Worm (Caenorhabditis elegans) whole organism, late embryonic: ENCODE measurements around the gene npp-16.

ENCODE experiments used
- F13H6.1 ChIP-seq: sonication (generic microtip); optimal IDR thresholded peaks from 2 replicates; lab custom pipeline; 2016; ENCODE audit warnings: missing genetic modification characterization, missing compliant biosample characterization
- K02D7.2 ChIP-seq: sonication (generic microtip); optimal IDR thresholded peaks from 2 replicates; lab custom pipeline; 2017; ENCODE audit warnings: mild to moderate bottlenecking, missing genetic modification characterization, missing compliant biosample characterization
- T23F11.4 ChIP-seq: fragments of 200-800 bp; sonication (Bioruptor generic); optimal IDR thresholded peaks from 2 replicates; lab custom pipeline; 2018; ENCODE audit warnings: mild to moderate bottlenecking, missing genetic modification characterization, missing compliant biosample characterization
- Y22D7AL.16 ChIP-seq: sonication (generic microtip); optimal IDR thresholded peaks from 2 replicates; lab custom pipeline; 2016; ENCODE audit warnings: missing genetic modification characterization, missing compliant biosample characterization
- ama-1 ChIP-seq: fragments of 150-350 bp; optimal IDR thresholded peaks from 2 replicates; lab custom pipeline; 2014
- ceh-14 ChIP-seq: sonication (generic microtip); optimal IDR thresholded peaks from 2 replicates; lab custom pipeline; 2016; ENCODE audit warnings: missing genotype, missing genetic modification characterization, missing compliant biosample characterization
- ceh-18 ChIP-seq: sonication (generic microtip); optimal IDR thresholded peaks from 2 replicates; lab custom pipeline; 2016; ENCODE audit warnings: missing genetic modification characterization, missing compliant biosample characterization
- ceh-19 ChIP-seq: fragments of 200-800 bp; sonication (Bioruptor generic); optimal IDR thresholded peaks from 2 replicates; lab custom pipeline; 2018; ENCODE audit warnings: mild to moderate bottlenecking, missing genetic modification characterization, missing compliant biosample characterization
- ceh-22 ChIP-seq: sonication (generic microtip); optimal IDR thresholded peaks from 2 replicates; lab custom pipeline; 2017; ENCODE audit warnings: missing biosample characterization, missing genetic modification characterization
- ceh-30 ChIP-seq: fragments of 150-350 bp; optimal IDR thresholded peaks from 2 replicates; lab custom pipeline; 2014; ENCODE audit warnings: missing biosample characterization, missing genetic modification characterization
- ceh-31 ChIP-seq: sonication (generic microtip); optimal IDR thresholded peaks from 2 replicates; lab custom pipeline; 2016; ENCODE audit warnings: missing genetic modification characterization, missing compliant biosample characterization
- ceh-34 ChIP-seq: sonication (generic microtip); optimal IDR thresholded peaks from 2 replicates; lab custom pipeline; 2016; ENCODE audit warnings: mild to moderate bottlenecking, missing genetic modification characterization, missing compliant biosample characterization
- ceh-6 ChIP-seq: fragments of 200-800 bp; sonication (Bioruptor generic); optimal IDR thresholded peaks from 2 replicates; lab custom pipeline; 2018; ENCODE audit warnings: mild to moderate bottlenecking, missing genetic modification characterization, missing compliant biosample characterization
- che-1 ChIP-seq: sonication (generic microtip); optimal IDR thresholded peaks from 2 replicates; lab custom pipeline; 2016; ENCODE audit warnings: mild to moderate bottlenecking, missing genetic modification characterization, missing compliant biosample characterization
- dmd-4 ChIP-seq: sonication (generic microtip); optimal IDR thresholded peaks from 2 replicates; lab custom pipeline; 2016; ENCODE audit warnings: borderline replicate concordance, missing genetic modification characterization, missing compliant biosample characterization
- elt-2 ChIP-seq: sonication (generic microtip); optimal IDR thresholded peaks from 2 replicates; lab custom pipeline; 2016; ENCODE audit warnings: missing genetic modification reagents, missing genetic modification characterization, missing compliant biosample characterization
- ets-4 ChIP-seq: sonication (generic microtip); optimal IDR thresholded peaks from 2 replicates; lab custom pipeline; 2016; ENCODE audit warnings: missing genetic modification characterization, missing compliant biosample characterization
- eyg-1 ChIP-seq: sonication (generic microtip); optimal IDR thresholded peaks from 2 replicates; lab custom pipeline; 2016; ENCODE audit warnings: missing genotype, missing genetic modification characterization, missing compliant biosample characterization
- fkh-10 ChIP-seq: fragments of 150-350 bp; optimal IDR thresholded peaks from 2 replicates; lab custom pipeline; 2014; ENCODE audit warnings: missing biosample characterization, missing genetic modification reagents, missing genetic modification characterization
- hlh-13 ChIP-seq: fragments of 200-800 bp; sonication (Bioruptor generic); optimal IDR thresholded peaks from 2 replicates; lab custom pipeline; 2018; ENCODE audit warnings: mild to moderate bottlenecking, missing genetic modification characterization, missing compliant biosample characterization
- hlh-30 ChIP-seq: sonication (generic microtip); optimal IDR thresholded peaks from 2 replicates; lab custom pipeline; 2017; ENCODE audit warnings: antibody characterized with exemption, missing genetic modification characterization, missing compliant biosample characterization; ENCODE audit not compliant: insufficient read depth
- hlh-8 ChIP-seq: sonication (generic microtip); optimal IDR thresholded peaks from 2 replicates; lab custom pipeline; 2016; ENCODE audit warnings: missing genotype, missing genetic modification characterization, missing compliant biosample characterization
- lim-6 ChIP-seq: sonication (generic microtip); optimal IDR thresholded peaks from 2 replicates; lab custom pipeline; 2016; ENCODE audit warnings: missing genetic modification characterization, missing compliant biosample characterization
- mec-3 ChIP-seq: sonication (generic microtip); optimal IDR thresholded peaks from 2 replicates; lab custom pipeline; 2016; ENCODE audit warnings: borderline replicate concordance, missing genetic modification characterization, missing compliant biosample characterization
- nfya-1 ChIP-seq: sonication (generic microtip); optimal IDR thresholded peaks from 2 replicates; lab custom pipeline; 2017; ENCODE audit warnings: missing genetic modification characterization, mild to moderate bottlenecking, missing compliant biosample characterization, antibody characterized with exemption, moderate library complexity
- pag-3 ChIP-seq: sonication (generic microtip); optimal IDR thresholded peaks from 2 replicates; lab custom pipeline; 2016; ENCODE audit warnings: missing compliant biosample characterization, missing genetic modification characterization, borderline replicate concordance
- pha-4 ChIP-seq: fragments of 150-350 bp; optimal IDR thresholded peaks from 2 replicates; lab custom pipeline; 2018; ENCODE audit warnings: missing biosample characterization, missing genetic modification reagents, missing genetic modification characterization
- pros-1 ChIP-seq: fragments of 150-350 bp; optimal IDR thresholded peaks from 2 replicates; lab custom pipeline; 2014; ENCODE audit warnings: missing biosample characterization, missing genetic modification reagents, missing genetic modification characterization
- sox-2 ChIP-seq: fragments of 200-800 bp; sonication (Bioruptor generic); IDR thresholded peaks from 2 replicates; pipeline ENCODE4 v1.3.6; 2022; ENCODE audit warnings: missing genetic modification reagents, missing genetic modification characterization, missing compliant biosample characterization
- unc-3 ChIP-seq, 2 experiments: fragments of 200-800 bp in 1 of 2; sonication (Bioruptor generic) in 1 of 2; sonication (generic microtip) in 1 of 2; conservative IDR thresholded peaks in 1 of 2; optimal IDR thresholded peaks in 1 of 2; 2 replicates each; pipeline versions ENCODE4 v1.3.6 to Lab custom; 2016 to 2022; ENCODE audit warnings: missing compliant biosample characterization in 2 of 2, missing genetic modification characterization in 2 of 2, missing genetic modification reagents in 1 of 2
- unc-55 ChIP-seq: sonication (generic microtip); optimal IDR thresholded peaks from 2 replicates; lab custom pipeline; 2017; ENCODE audit warnings: missing biosample characterization, missing genetic modification reagents, missing genetic modification characterization
- unc-86 ChIP-seq: sonication (generic microtip); optimal IDR thresholded peaks from 2 replicates; lab custom pipeline; 2016; ENCODE audit warnings: missing genetic modification characterization, missing compliant biosample characterization

The npp-16 gene

DNA sequence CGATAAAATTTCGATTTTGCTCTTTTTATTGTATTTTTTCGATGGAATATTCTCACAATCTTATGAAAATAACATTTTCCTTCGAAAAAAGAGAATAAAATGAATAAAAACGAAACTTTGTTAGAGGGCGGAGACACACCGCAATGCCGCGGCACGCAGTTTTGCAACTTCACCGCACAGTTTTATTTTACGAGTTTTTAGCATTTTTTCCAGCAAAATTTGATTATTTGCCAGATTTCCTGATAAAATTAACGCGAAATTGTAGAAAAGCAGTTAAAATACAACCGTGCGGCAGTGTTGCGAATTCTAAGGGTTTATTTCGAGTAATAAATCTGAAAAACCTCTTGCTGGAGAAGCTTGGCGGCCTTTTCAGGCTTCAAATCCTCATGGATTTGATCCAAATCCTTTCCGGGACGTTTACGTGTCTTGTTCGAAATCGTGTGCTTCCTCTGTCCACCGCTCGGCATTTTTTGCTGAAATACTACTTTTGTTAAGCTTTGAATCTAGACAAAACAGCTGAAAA lies 2.6 kb downstream of the npp-16 start, which contains the start of gene znf-593:
Gene znf-593 (minus strand): TSS at position 473 of the 523 bp plus-strand sequence.
- TF ChIP-seq unc-55 = no peak
- TF ChIP-seq K02D7.2 (tag; lab: Kevin White, UChicago) = peak; percentile 28
- TF ChIP-seq Y22D7AL.16 = no peak
- no peak for TF ChIP-seq hlh-13
- no peak for TF ChIP-seq pha-4
- no peak for TF ChIP-seq eyg-1 (tag; lab: Kevin White, UChicago)
- TF ChIP-seq unc-86 (tag; lab: Kevin White, UChicago) = no peak
- no peak for TF ChIP-seq F13H6.1 (tag; lab: Kevin White, UChicago)

DNA sequence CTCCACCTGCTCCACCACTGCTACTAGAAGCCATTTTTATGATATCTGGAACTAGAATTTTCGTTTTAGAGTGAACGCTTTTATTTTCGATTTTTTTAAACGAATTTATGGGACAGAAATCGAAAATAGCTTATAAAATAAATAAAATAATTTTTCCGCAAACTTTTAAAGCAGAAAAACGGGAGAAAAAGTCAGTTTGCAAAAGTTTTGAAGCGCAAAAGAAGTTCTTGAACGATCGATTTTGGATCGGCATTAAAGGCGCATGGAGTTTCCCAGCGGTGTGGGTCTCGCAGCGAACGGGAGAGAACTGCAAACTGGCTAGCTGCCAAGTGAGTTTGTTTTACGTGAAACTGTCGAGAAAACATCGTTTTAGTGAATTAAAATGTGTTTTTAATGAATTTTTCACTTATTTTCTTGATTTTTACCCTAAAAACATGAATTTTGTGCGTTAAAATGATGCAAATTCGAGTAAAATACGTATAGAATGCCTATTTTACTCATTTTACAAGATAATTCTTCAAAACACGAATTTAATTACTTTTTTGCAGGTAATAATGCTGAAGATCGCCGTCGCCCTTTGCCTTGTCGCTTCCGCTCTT lies 4.6 kb downstream of the npp-16 start, which contains the start of the genes ccf-1 and trap-4:
Gene ccf-1 (minus strand): TSS at position 51 of the 599 bp plus-strand sequence.
Gene trap-4 (plus strand): TSS at position 549 of the 599 bp plus-strand sequence.
- TF ChIP-seq nfya-1 (tag; lab: Kevin White, UChicago) = peak; percentile 36
- TF ChIP-seq elt-2 (tag; lab: Kevin White, UChicago) = peak; percentile 12
- peak; percentile 24 for TF ChIP-seq ceh-30 (tag; lab: Kevin White, UChicago)
- peak; percentile 12 for TF ChIP-seq unc-55
- no peak for TF ChIP-seq ceh-22 (tag; lab: Kevin White, UChicago)

DNA sequence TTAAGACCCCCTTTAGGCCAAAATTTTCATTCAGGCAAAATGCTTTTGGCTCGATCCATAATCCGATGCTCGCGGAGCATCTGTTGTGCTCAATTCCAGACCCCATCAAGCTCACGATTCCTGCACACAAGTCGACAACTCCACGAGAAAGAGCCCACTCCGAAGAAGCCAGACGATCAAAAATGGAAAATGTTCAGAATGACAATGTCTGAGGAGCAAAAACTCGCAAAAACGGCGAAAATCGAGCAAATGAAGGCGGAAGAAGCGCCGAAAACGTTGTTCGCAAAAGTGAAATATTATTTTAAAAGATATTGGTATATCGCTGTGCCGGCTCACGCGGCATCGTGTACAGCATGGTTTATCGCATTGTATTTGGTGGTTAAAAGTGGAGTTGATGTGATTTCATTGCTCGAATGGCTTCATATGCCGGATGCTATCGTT lies 6.0 kb downstream of the npp-16 start, which contains the start of gene Y56A3A.22:
Gene Y56A3A.22 (plus strand): TSS at position 35 of the 441 bp plus-strand sequence.
- TF ChIP-seq ceh-19 (GFP tag; lab: Kevin White, UChicago) = no peak
- TF ChIP-seq eyg-1 (tag; lab: Kevin White, UChicago) = no peak
- TF ChIP-seq ceh-14 (tag; lab: Kevin White, UChicago) = no peak
- no peak for TF ChIP-seq ets-4 (tag; lab: Kevin White, UChicago)
- TF ChIP-seq ama-1 (lab: Kevin White, UChicago) = peak; percentile 72
- TF ChIP-seq, all 69 proteins: peak for 1

DNA sequence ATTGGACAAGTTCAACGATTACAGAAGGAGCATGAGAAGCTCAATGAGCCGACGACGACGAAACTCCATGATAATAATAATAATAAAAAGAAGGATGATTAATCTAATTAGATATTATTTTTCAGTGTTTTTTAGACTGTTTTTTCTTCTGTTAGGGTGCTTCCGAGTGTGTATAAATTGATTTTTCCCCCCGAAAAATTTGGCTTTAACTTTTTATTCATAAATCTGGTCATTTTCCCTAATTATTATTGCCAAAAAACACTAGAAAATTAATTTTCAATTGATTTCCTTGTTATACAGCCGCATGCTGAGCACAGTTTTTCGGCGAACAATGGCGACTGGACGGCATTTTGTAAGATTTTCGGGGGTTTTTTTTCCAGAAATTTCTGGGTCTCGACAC lies 7.9 kb downstream of the npp-16 start, which contains the start of gene nft-1:
Gene nft-1 (plus strand): TSS at position 301 of the 400 bp plus-strand sequence.
- no peak for TF ChIP-seq ceh-6 (GFP tag; lab: Kevin White, UChicago)
- no peak for TF ChIP-seq pag-3 (tag; lab: Kevin White, UChicago)
- TF ChIP-seq unc-55 = no peak
- TF ChIP-seq fkh-10 (GFP tag; lab: Kevin White, UChicago) = no peak
- no peak for TF ChIP-seq T23F11.4
- TF ChIP-seq unc-3 (GFP tag; conservative IDR thresholded peaks at IDR 0.05; lab: Robert Waterston, UW) = no peak
- no peak for TF ChIP-seq unc-3 (tag; optimal IDR thresholded peaks at IDR 0.05; lab: Kevin White, UChicago)
- no peak for TF ChIP-seq elt-2 (tag; lab: Kevin White, UChicago)
- TF ChIP-seq lim-6 (tag; lab: Kevin White, UChicago) = no peak
- TF ChIP-seq hlh-8 (tag; lab: Kevin White, UChicago) = no peak
- TF ChIP-seq che-1 (tag; lab: Kevin White, UChicago) = no peak
- TF ChIP-seq hlh-13 = no peak
- TF ChIP-seq eyg-1 (tag; lab: Kevin White, UChicago) = no peak
- no peak for TF ChIP-seq sox-2

DNA sequence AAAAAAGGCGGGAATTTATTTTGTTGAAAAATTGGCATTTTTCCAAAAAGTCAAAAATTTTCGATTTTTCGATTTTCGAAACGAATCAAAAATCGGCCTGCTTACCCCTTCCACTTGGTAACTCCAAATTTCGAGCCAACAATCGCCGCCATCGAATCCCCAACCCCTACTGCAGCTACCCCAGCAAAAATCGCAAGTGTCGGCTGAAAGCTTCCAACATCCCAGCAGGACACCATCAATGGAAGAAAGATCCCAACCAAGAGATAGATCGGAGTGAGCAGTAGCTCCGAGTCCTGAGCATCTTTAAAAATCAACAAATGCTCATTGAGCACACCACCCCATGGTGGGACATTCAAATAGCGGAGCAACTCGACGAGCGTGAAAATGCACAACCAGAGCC lies 15.2 kb downstream of the npp-16 start:
- no peak for TF ChIP-seq ceh-18
- TF ChIP-seq ceh-34 (tag; lab: Kevin White, UChicago) = no peak
- TF ChIP-seq eyg-1 (tag; lab: Kevin White, UChicago) = no peak
- TF ChIP-seq K02D7.2 (tag; lab: Kevin White, UChicago) = no peak
- TF ChIP-seq hlh-30 (tag; lab: Kevin White, UChicago) = no peak
- no peak for TF ChIP-seq ceh-31 (tag; lab: Kevin White, UChicago)
- TF ChIP-seq dmd-4 (tag; lab: Kevin White, UChicago) = no peak
- TF ChIP-seq pros-1 = no peak
- no peak for TF ChIP-seq mec-3 (tag; lab: Kevin White, UChicago)
